Worm (Caenorhabditis elegans) whole organism, L2 larva: ENCODE measurements around the gene F47B8.5.

Source experiments
- nhr-11 ChIP-seq: fragments of 150-350 bp; optimal IDR thresholded peaks from 2 replicates; lab custom pipeline; 2014; ENCODE audit warnings: missing biosample characterization, missing genetic modification characterization
- zag-1 ChIP-seq: fragments of 150-350 bp; optimal IDR thresholded peaks from 2 replicates; lab custom pipeline; 2014; ENCODE audit warnings: missing biosample characterization, missing genetic modification characterization
- ztf-11 ChIP-seq: sonication (generic microtip); optimal IDR thresholded peaks from 2 replicates; lab custom pipeline; 2017; ENCODE audit warnings: missing biosample characterization, missing genetic modification characterization

ce11 chrV:14361973-14362372 lies 34.3 kb upstream of the F47B8.5 start:
- no peak for TF ChIP-seq ztf-11
- no peak for TF ChIP-seq nhr-11 (tag; lab: Kevin White, UChicago)
- no peak for TF ChIP-seq zag-1 (tag; lab: Kevin White, UChicago)
